Fruit fly (Drosophila melanogaster) whole organism, wandering third instar larva: ENCODE results near the gene Vps26.

Experiments used
- Abd-B ChIP-seq: fragments of >200 bp; optimal IDR thresholded peaks from 2 replicates; lab custom pipeline; 2017; ENCODE audit warnings: missing biosample characterization, missing genetic modification characterization
- CG32264 ChIP-seq: fragments of 200-800 bp; sonication (Bioruptor generic); optimal IDR thresholded peaks from 2 replicates; lab custom pipeline; 2016; ENCODE audit warnings: missing biosample characterization, missing genetic modification characterization
- CG9705 ChIP-seq: fragments of 200-800 bp; sonication (Bioruptor generic); optimal IDR thresholded peaks from 2 replicates; lab custom pipeline; 2018; ENCODE audit warnings: missing biosample characterization, mild to moderate bottlenecking, missing genetic modification characterization
- CrebA ChIP-seq: fragments of 200-800 bp; sonication (Bioruptor generic); optimal IDR thresholded peaks from 2 replicates; lab custom pipeline; 2016; ENCODE audit warnings: missing biosample characterization, mild to moderate bottlenecking, missing genetic modification characterization, borderline replicate concordance
- Dfd ChIP-seq: fragments of >200 bp; optimal IDR thresholded peaks from 2 replicates; lab custom pipeline; 2017; ENCODE audit warnings: missing biosample characterization, missing genetic modification characterization
- Dif ChIP-seq: fragments of 200-275, 200-300 bp; sonication (Bioruptor generic); optimal IDR thresholded peaks from 2 replicates; lab custom pipeline; 2018; ENCODE audit warnings: missing biosample characterization, missing genetic modification characterization; ENCODE audit not compliant: partially characterized antibody
- GATAd ChIP-seq: sonication (Bioruptor generic); optimal IDR thresholded peaks from 2 replicates; lab custom pipeline; 2016; ENCODE audit warnings: missing biosample characterization, missing genetic modification characterization
- Hnf4 ChIP-seq: fragments of 200-800 bp; sonication (Bioruptor generic); optimal IDR thresholded peaks from 2 replicates; lab custom pipeline; 2016; ENCODE audit warnings: missing biosample characterization, mild to moderate bottlenecking, missing genetic modification characterization
- Hr78 ChIP-seq: fragments of >200 bp; optimal IDR thresholded peaks from 2 replicates; lab custom pipeline; 2017; ENCODE audit warnings: missing biosample characterization, missing genetic modification characterization
- Hr83 ChIP-seq: fragments of 200-300 bp; sonication (Bioruptor generic); optimal IDR thresholded peaks from 2 replicates; lab custom pipeline; 2016; ENCODE audit warnings: missing biosample characterization, mild to moderate bottlenecking, missing genetic modification characterization, moderate library complexity; ENCODE audit not compliant: poor library complexity, severe bottlenecking
- Mio ChIP-seq: sonication (Bioruptor generic); optimal IDR thresholded peaks from 2 replicates; lab custom pipeline; 2016; ENCODE audit warnings: missing biosample characterization, missing genetic modification characterization
- Myc ChIP-seq: fragments of >200 bp; optimal IDR thresholded peaks from 2 replicates; lab custom pipeline; 2017
- N ChIP-seq: fragments of >200 bp; optimal IDR thresholded peaks from 2 replicates; lab custom pipeline; 2018; ENCODE audit warnings: missing biosample characterization, missing external identifiers, missing genetic modification characterization
- OdsH ChIP-seq: fragments of 200-800 bp; sonication (Bioruptor generic); optimal IDR thresholded peaks from 2 replicates; lab custom pipeline; 2016; ENCODE audit warnings: missing biosample characterization, mild to moderate bottlenecking, missing genetic modification characterization
- Rel ChIP-seq, 2 experiments: fragments of 200-800 bp; sonication (Bioruptor generic) in 1 of 2; optimal IDR thresholded peaks; 2 replicates in 1 of 2; 3 replicates in 1 of 2; lab custom pipeline; 2016 to 2019; ENCODE audit warnings: mild to moderate bottlenecking in 2 of 2, missing biosample characterization in 2 of 2, missing genetic modification characterization in 2 of 2, moderate library complexity in 1 of 2
- Sp1 ChIP-seq: fragments of 200-800 bp; sonication (Bioruptor generic); optimal IDR thresholded peaks from 3 replicates; lab custom pipeline; 2019; ENCODE audit warnings: missing biosample characterization, mild to moderate bottlenecking, missing genetic modification characterization, moderate library complexity
- Vsx2 ChIP-seq: fragments of 200-300, 225-300 bp; sonication (Bioruptor generic); optimal IDR thresholded peaks from 2 replicates; lab custom pipeline; 2018; ENCODE audit warnings: missing biosample characterization, missing genetic modification characterization; ENCODE audit not compliant: partially characterized antibody
- brk ChIP-seq: fragments of 200-800 bp; sonication (Bioruptor generic); optimal IDR thresholded peaks from 2 replicates; lab custom pipeline; 2016; ENCODE audit warnings: missing biosample characterization, mild to moderate bottlenecking, missing genetic modification characterization
- dl ChIP-seq, 2 experiments: fragments of 175-275, 200-275 bp in 1 of 2; fragments of 200-275 bp in 1 of 2; sonication (Bioruptor generic); optimal IDR thresholded peaks; lab custom pipeline; 2018; ENCODE audit warnings: mild to moderate bottlenecking in 2 of 2, missing biosample characterization in 2 of 2, missing genetic modification characterization in 2 of 2, moderate library complexity in 2 of 2; ENCODE audit not compliant: partially characterized antibody in 2 of 2, insufficient read depth in 1 of 2
- dmrt93B ChIP-seq: fragments of 200-800 bp; sonication (Bioruptor generic); optimal IDR thresholded peaks from 2 replicates; lab custom pipeline; 2018; ENCODE audit warnings: missing biosample characterization, mild to moderate bottlenecking, missing genetic modification characterization
- dsf ChIP-seq: sonication (Bioruptor generic); optimal IDR thresholded peaks from 2 replicates; lab custom pipeline; 2016; ENCODE audit warnings: missing biosample characterization, missing genetic modification characterization, borderline replicate concordance
- ey ChIP-seq: fragments of 200-800 bp; sonication (Bioruptor generic); optimal IDR thresholded peaks from 2 replicates; lab custom pipeline; 2016; ENCODE audit warnings: missing biosample characterization, missing genetic modification characterization
- fru ChIP-seq: fragments of 200-800 bp; sonication (Bioruptor generic); optimal IDR thresholded peaks from 3 replicates; lab custom pipeline; 2016; ENCODE audit warnings: missing biosample characterization, mild to moderate bottlenecking, missing genetic modification characterization
- h ChIP-seq: fragments of 200-800 bp; sonication (Bioruptor generic); optimal IDR thresholded peaks from 3 replicates; lab custom pipeline; 2016; ENCODE audit warnings: missing biosample characterization, mild to moderate bottlenecking, missing genetic modification characterization
- jim ChIP-seq: fragments of 175-275, 200-325 bp; sonication (Bioruptor generic); optimal IDR thresholded peaks from 2 replicates; lab custom pipeline; 2016; ENCODE audit warnings: missing biosample characterization, mild to moderate bottlenecking, missing genetic modification characterization
- lola ChIP-seq: fragments of >200 bp; optimal IDR thresholded peaks from 2 replicates; lab custom pipeline; 2017; ENCODE audit warnings: missing biosample characterization, missing genetic modification characterization
- pan ChIP-seq: fragments of >200 bp; optimal IDR thresholded peaks from 2 replicates; lab custom pipeline; 2017
- psq ChIP-seq: fragments of 200-800 bp; sonication (Bioruptor generic); optimal IDR thresholded peaks from 3 replicates; lab custom pipeline; 2017; ENCODE audit warnings: missing biosample characterization, mild to moderate bottlenecking, missing genetic modification characterization, moderate library complexity
- rgr ChIP-seq: fragments of 200-800 bp; sonication (Bioruptor generic); optimal IDR thresholded peaks from 3 replicates; lab custom pipeline; 2016; ENCODE audit warnings: missing biosample characterization, mild to moderate bottlenecking, missing genetic modification characterization
- sage ChIP-seq: fragments of 200-800 bp; sonication (Bioruptor generic); optimal IDR thresholded peaks from 2 replicates; lab custom pipeline; 2016; ENCODE audit warnings: missing biosample characterization, mild to moderate bottlenecking, missing genetic modification characterization
- sv ChIP-seq: fragments of 200-800 bp; sonication (Bioruptor generic); optimal IDR thresholded peaks from 3 replicates; lab custom pipeline; 2016; ENCODE audit warnings: missing biosample characterization, missing genetic modification characterization
- tai ChIP-seq: sonication (Bioruptor generic); optimal IDR thresholded peaks from 2 replicates; lab custom pipeline; 2016; ENCODE audit warnings: missing biosample characterization, missing genetic modification characterization
- usp ChIP-seq: fragments of >200 bp; optimal IDR thresholded peaks from 2 replicates; lab custom pipeline; 2017; ENCODE audit warnings: missing biosample characterization, missing genetic modification characterization
- woc ChIP-seq: sonication (Bioruptor generic); optimal IDR thresholded peaks from 2 replicates; lab custom pipeline; 2016; ENCODE audit warnings: missing biosample characterization, mild to moderate bottlenecking, missing genetic modification characterization

Vps26 gene

DNA sequence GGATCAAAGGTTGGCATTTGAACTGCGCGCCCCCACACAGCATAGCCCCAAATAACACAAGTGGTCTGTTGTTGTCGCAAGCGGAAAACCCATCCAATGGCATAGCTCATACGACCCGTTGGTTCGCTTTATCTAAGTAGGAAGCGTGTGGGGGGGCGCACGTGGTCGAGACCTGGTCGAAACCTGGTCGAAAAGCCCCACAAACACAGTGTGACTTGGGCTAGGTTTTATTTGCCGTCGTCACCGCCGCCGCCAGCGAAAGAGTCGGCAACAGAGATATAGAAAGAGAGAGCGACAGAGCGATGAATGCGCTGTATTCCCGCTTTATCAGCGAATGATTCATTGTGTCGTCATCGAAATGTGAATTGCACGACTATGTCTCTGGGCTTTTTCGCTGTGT, 30.8 kb upstream of the Vps26 start:
- TF ChIP-seq Hnf4 (GFP tag; lab: Kevin White, UChicago) (no peak), Rel (GFP tag; optimal IDR thresholded peaks at IDR 0.05; lab: Kevin White, UChicago) (no peak), Rel (tag; optimal IDR thresholded peaks at IDR 0.05; lab: Kevin White, UChicago) (peak; percentile 41)

dm6 chrX:1845413-1845951, 28.2 kb upstream of the Vps26 start:
- TF ChIP-seq woc (no peak), ey (no peak), tai (GFP tag; lab: Kevin White, UChicago) (no peak), Abd-B (GFP tag; lab: Kevin White, UChicago) (no peak), brk (GFP tag; lab: Kevin White, UChicago) (no peak), Hr83 (GFP tag; lab: Kevin White, UChicago) (no peak), lola (GFP tag; lab: Kevin White, UChicago) (no peak), dl (GFP tag; optimal IDR thresholded peaks at IDR 0.05; lab: Kevin White, UChicago; ENCODE audit: insufficient read depth in 1 of 2, partially characterized antibody in 2 of 2) (no peak), Sp1 (GFP tag; lab: Kevin White, UChicago) (no peak), Dif (no peak), Mio (no peak), Hr78 (GFP tag; lab: Kevin White, UChicago) (no peak), Hnf4 (GFP tag; lab: Kevin White, UChicago) (no peak), fru (no peak), Dfd (no peak), psq (GFP tag; lab: Kevin White, UChicago) (no peak), Rel (GFP tag; optimal IDR thresholded peaks at IDR 0.05; lab: Kevin White, UChicago) (no peak), Rel (tag; optimal IDR thresholded peaks at IDR 0.05; lab: Kevin White, UChicago) (no peak), dmrt93B (GFP tag; lab: Kevin White, UChicago) (no peak), pan (lab: Kevin White, UChicago) (no peak), CG9705 (no peak)
- TF ChIP-seq, all 38 proteins: peak for 0

- no peak for TF ChIP-seq Rel (GFP tag; optimal IDR thresholded peaks at IDR 0.05; lab: Kevin White, UChicago)
- TF ChIP-seq Rel (tag; optimal IDR thresholded peaks at IDR 0.05; lab: Kevin White, UChicago): peak; percentile 83
- TF ChIP-seq Vsx2 (GFP tag; lab: Kevin White, UChicago): no peak
- no peak for TF ChIP-seq sage
- no peak for TF ChIP-seq sv (GFP tag; lab: Kevin White, UChicago)
- TF ChIP-seq N (GFP tag; lab: Kevin White, UChicago): no peak
Observed at dm6 chrX:1846386-1846785, 27.3 kb upstream of the Vps26 start.

DNA sequence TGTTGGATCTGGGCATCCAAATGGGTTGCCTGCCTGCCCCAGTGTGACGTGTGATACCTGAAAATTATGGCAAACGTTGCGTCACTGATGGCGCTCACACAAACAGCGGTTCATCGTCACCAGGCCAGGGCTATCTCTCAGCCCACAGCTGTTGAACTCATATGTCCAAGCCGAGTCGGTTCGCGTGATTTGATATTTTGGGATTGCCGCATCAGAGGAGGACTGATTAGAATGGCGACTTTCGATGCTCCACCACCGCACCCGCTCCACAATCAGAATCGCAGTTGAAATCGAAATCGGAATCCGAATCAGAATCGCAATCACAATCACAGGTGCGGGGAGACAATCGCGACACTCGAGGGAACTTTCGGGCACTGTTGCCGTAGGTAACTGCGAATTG, 25.9 kb upstream of the Vps26 start:
- TF ChIP-seq Myc (lab: Kevin White, UChicago) (no peak), sage (no peak), N (GFP tag; lab: Kevin White, UChicago) (no peak), fru (no peak), Rel (GFP tag; optimal IDR thresholded peaks at IDR 0.05; lab: Kevin White, UChicago) (no peak), Rel (tag; optimal IDR thresholded peaks at IDR 0.05; lab: Kevin White, UChicago) (peak; percentile 8)
- TF ChIP-seq, all 38 proteins: peak for 1

DNA sequence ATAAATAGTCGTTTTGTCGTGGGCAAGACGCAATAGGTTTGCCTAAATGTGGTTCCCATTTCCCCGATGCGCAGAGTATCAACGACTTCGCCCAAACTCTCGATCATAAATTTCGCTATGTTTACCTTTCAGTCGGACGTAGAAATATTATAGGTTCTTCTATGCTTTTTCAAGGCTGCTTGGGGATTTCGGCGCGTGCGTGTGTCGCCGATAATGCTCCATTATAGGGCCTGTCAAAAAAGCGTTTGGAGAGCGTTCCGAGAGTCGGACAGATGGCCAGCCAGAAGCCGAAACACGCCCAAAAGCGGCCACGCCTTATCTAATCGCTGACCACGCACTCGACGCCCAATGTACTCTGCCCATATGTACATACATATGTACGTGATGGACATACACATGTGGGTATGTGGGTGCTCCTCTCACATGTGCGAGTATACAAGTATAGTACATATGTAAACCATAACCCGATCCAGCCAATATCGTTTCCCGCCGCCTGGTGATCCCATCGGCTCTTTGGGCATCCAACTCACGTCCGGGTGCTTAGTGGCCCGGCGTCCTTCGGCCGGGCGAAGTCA, 24.9 kb upstream of the Vps26 start:
- no peak for TF ChIP-seq jim (GFP tag; lab: Kevin White, UChicago)
- no peak for TF ChIP-seq h (GFP tag; lab: Kevin White, UChicago)
- no peak for TF ChIP-seq Dif
- no peak for TF ChIP-seq Hr78 (GFP tag; lab: Kevin White, UChicago)
- no peak for TF ChIP-seq dmrt93B (GFP tag; lab: Kevin White, UChicago)
- TF ChIP-seq rgr (GFP tag; lab: Kevin White, UChicago): no peak
- TF ChIP-seq CG9705: no peak
- no peak for TF ChIP-seq OdsH (GFP tag; lab: Kevin White, UChicago)
- no peak for TF ChIP-seq brk (GFP tag; lab: Kevin White, UChicago)

- TF ChIP-seq h (GFP tag; lab: Kevin White, UChicago) (peak; percentile 80), dsf (no peak), ey (peak; percentile 71), sv (GFP tag; lab: Kevin White, UChicago) (peak; percentile 88), GATAd (GFP tag; lab: Kevin White, UChicago) (no peak), CG9705 (no peak), Rel (GFP tag; optimal IDR thresholded peaks at IDR 0.05; lab: Kevin White, UChicago) (no peak), Rel (tag; optimal IDR thresholded peaks at IDR 0.05; lab: Kevin White, UChicago) (peak; percentile 11), dl (GFP tag; optimal IDR thresholded peaks at IDR 0.05; lab: Kevin White, UChicago; ENCODE audit: insufficient read depth in 1 of 2, partially characterized antibody in 2 of 2) (no peak), Dfd (no peak), Hnf4 (GFP tag; lab: Kevin White, UChicago) (peak; percentile 55), Hr83 (GFP tag; lab: Kevin White, UChicago) (no peak), CrebA (GFP tag; lab: Kevin White, UChicago) (no peak), Hr78 (GFP tag; lab: Kevin White, UChicago) (no peak), woc (peak; percentile 34), brk (GFP tag; lab: Kevin White, UChicago) (no peak), psq (GFP tag; lab: Kevin White, UChicago) (peak; percentile 58), tai (GFP tag; lab: Kevin White, UChicago) (no peak), OdsH (GFP tag; lab: Kevin White, UChicago) (peak; percentile 76), rgr (GFP tag; lab: Kevin White, UChicago) (peak; percentile 77), Myc (lab: Kevin White, UChicago) (no peak), CG32264 (GFP tag; lab: Kevin White, UChicago) (no peak), jim (GFP tag; lab: Kevin White, UChicago) (no peak), usp (GFP tag; lab: Kevin White, UChicago) (no peak), fru (peak; percentile 72), Mio (no peak)
Observed at dm6 chrX:1849914-1850313, 23.7 kb upstream of the Vps26 start.
